Worm (Caenorhabditis elegans) whole organism, L1 larva: ENCODE measurements around the gene Y7A5A.1.

Experiments used
- ceh-63 ChIP-seq: fragments of 200-800 bp; sonication (Bioruptor generic); optimal IDR thresholded peaks from 2 replicates; lab custom pipeline; 2018; ENCODE audit warnings: mild to moderate bottlenecking, missing genetic modification characterization, missing compliant biosample characterization
- egl-27 ChIP-seq, 2 experiments: fragments of 150-350 bp in 1 of 2; sonication (generic microtip); optimal IDR thresholded peaks; 3 replicates each; lab custom pipeline; 2017 to 2018; ENCODE audit warnings: missing biosample characterization in 2 of 2, missing genetic modification characterization in 2 of 2, missing genetic modification reagents in 2 of 2
- fos-1 ChIP-seq: fragments of 150-350 bp; optimal IDR thresholded peaks from 2 replicates; lab custom pipeline; 2014; ENCODE audit warnings: missing biosample characterization, missing genetic modification characterization
- lin-35 ChIP-seq, 2 experiments: fragments of 150-350 bp; optimal IDR thresholded peaks; 2 replicates each; lab custom pipeline; 2014; ENCODE audit warnings: missing biosample characterization in 2 of 2, missing genetic modification characterization in 2 of 2, missing genetic modification reagents in 2 of 2
- nhr-12 ChIP-seq: sonication (generic microtip); optimal IDR thresholded peaks from 2 replicates; lab custom pipeline; 2017; ENCODE audit warnings: missing biosample characterization, missing genetic modification characterization
- nhr-19 ChIP-seq: fragments of 200-800 bp; sonication (Bioruptor generic); conservative IDR thresholded peaks from 2 replicates; pipeline ENCODE4 v1.3.6; 2022; ENCODE audit warnings: missing genetic modification characterization, missing compliant biosample characterization
- skn-1 ChIP-seq: fragments of 150-350 bp; optimal IDR thresholded peaks from 2 replicates; lab custom pipeline; 2014; ENCODE audit warnings: missing biosample characterization, missing genetic modification characterization
- unc-62 ChIP-seq: fragments of 150-350 bp; optimal IDR thresholded peaks from 2 replicates; lab custom pipeline; 2014; ENCODE audit warnings: missing biosample characterization, missing genetic modification reagents, missing genetic modification characterization
- zip-4 ChIP-seq: fragments of 200-800 bp; sonication (Bioruptor generic); optimal IDR thresholded peaks from 2 replicates; lab custom pipeline; 2018; ENCODE audit warnings: mild to moderate bottlenecking, missing genetic modification characterization, moderate library complexity, missing compliant biosample characterization

DNA sequence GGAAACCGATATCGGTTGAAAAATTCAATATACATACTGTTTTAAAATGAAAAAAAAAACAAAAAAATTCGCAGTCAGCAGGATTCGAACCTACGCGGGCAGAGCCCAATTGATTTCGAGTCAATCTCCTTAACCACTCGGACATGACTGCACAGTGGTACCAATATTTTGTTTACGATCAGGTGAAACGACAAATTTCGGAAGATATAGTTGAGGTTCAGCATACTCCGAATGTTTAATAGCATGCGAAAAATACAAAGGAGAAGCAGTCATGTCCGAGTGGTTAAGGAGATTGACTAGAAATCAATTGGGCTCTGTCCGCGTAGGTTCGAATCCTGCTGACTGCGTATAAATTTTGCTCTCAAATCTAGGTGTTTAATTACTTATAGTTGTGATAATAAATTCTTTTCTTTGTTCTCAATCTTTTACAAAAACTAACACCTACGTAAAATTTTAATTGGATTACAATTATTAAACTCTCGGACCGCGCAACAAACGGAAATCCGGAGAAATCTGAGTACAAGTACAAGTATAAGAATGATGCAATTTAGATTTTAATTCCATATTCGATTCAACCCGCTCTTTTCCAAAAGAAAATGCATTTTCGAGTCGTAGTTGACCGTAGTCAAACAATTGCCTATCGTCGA is 2.1 kb upstream of the Y7A5A.1 start, which contains the start of gene Y7A5A.13:
- TF ChIP-seq ceh-63 (GFP tag; lab: Kevin White, UChicago) (no peak), skn-1 (tag; lab: Kevin White, UChicago) (no peak), nhr-19 (GFP tag; lab: Robert Waterston, UW) (no peak), zip-4 (GFP tag; lab: Kevin White, UChicago) (no peak), unc-62 (no peak), egl-27 (tag; optimal IDR thresholded peaks at IDR 0.05; lab: Kevin White, UChicago) (no peak), fos-1 (tag; lab: Kevin White, UChicago) (no peak), nhr-12 (tag; lab: Kevin White, UChicago) (no peak), lin-35 (GFP tag; optimal IDR thresholded peaks at IDR 0.05; lab: Kevin White, UChicago) (no peak)
